Worm (Caenorhabditis elegans) whole organism, late embryonic: ENCODE data around the gene ins-22.
A peak's percentile ranks its signal among the peaks of the same experiment; 100 is the strongest.

ENCODE experiments used
- C08G9.2 ChIP-seq: sonication (generic microtip); optimal IDR thresholded peaks from 2 replicates; lab custom pipeline; 2016; ENCODE audit warnings: mild to moderate bottlenecking, missing genetic modification characterization, moderate library complexity, missing compliant biosample characterization
- C38D4.7 ChIP-seq: fragments of 200-800 bp; sonication (Bioruptor generic); optimal IDR thresholded peaks from 2 replicates; lab custom pipeline; 2018; ENCODE audit warnings: mild to moderate bottlenecking, missing genetic modification characterization, moderate library complexity, missing compliant biosample characterization
- F13H6.1 ChIP-seq: sonication (generic microtip); optimal IDR thresholded peaks from 2 replicates; lab custom pipeline; 2016; ENCODE audit warnings: missing genetic modification characterization, missing compliant biosample characterization
- K02D7.2 ChIP-seq: sonication (generic microtip); optimal IDR thresholded peaks from 2 replicates; lab custom pipeline; 2017; ENCODE audit warnings: mild to moderate bottlenecking, missing genetic modification characterization, missing compliant biosample characterization
- K09A11.1 ChIP-seq: sonication (generic microtip); optimal IDR thresholded peaks from 2 replicates; lab custom pipeline; 2017; ENCODE audit warnings: antibody characterized with exemption, mild to moderate bottlenecking, missing genetic modification characterization, missing compliant biosample characterization; ENCODE audit not compliant: insufficient read depth
- Y22D7AL.16 ChIP-seq: sonication (generic microtip); optimal IDR thresholded peaks from 2 replicates; lab custom pipeline; 2016; ENCODE audit warnings: missing genetic modification characterization, missing compliant biosample characterization
- ama-1 ChIP-seq: fragments of 150-350 bp; optimal IDR thresholded peaks from 2 replicates; lab custom pipeline; 2014
- ceh-14 ChIP-seq: sonication (generic microtip); optimal IDR thresholded peaks from 2 replicates; lab custom pipeline; 2016; ENCODE audit warnings: missing genotype, missing genetic modification characterization, missing compliant biosample characterization
- ceh-2 ChIP-seq: sonication (generic microtip); optimal IDR thresholded peaks from 2 replicates; lab custom pipeline; 2016; ENCODE audit warnings: missing genotype, missing genetic modification characterization, missing compliant biosample characterization
- ceh-22 ChIP-seq: sonication (generic microtip); optimal IDR thresholded peaks from 2 replicates; lab custom pipeline; 2017; ENCODE audit warnings: missing biosample characterization, missing genetic modification characterization
- ceh-31 ChIP-seq: sonication (generic microtip); optimal IDR thresholded peaks from 2 replicates; lab custom pipeline; 2016; ENCODE audit warnings: missing genetic modification characterization, missing compliant biosample characterization
- ceh-34 ChIP-seq: sonication (generic microtip); optimal IDR thresholded peaks from 2 replicates; lab custom pipeline; 2016; ENCODE audit warnings: mild to moderate bottlenecking, missing genetic modification characterization, missing compliant biosample characterization
- ceh-48 ChIP-seq: sonication (generic microtip); optimal IDR thresholded peaks from 2 replicates; lab custom pipeline; 2016; ENCODE audit warnings: missing genetic modification characterization, inconsistent platforms, missing compliant biosample characterization
- ceh-6 ChIP-seq: fragments of 200-800 bp; sonication (Bioruptor generic); optimal IDR thresholded peaks from 2 replicates; lab custom pipeline; 2018; ENCODE audit warnings: mild to moderate bottlenecking, missing genetic modification characterization, missing compliant biosample characterization
- che-1 ChIP-seq: sonication (generic microtip); optimal IDR thresholded peaks from 2 replicates; lab custom pipeline; 2016; ENCODE audit warnings: mild to moderate bottlenecking, missing genetic modification characterization, missing compliant biosample characterization
- dve-1 ChIP-seq: sonication (generic microtip); optimal IDR thresholded peaks from 2 replicates; lab custom pipeline; 2017; ENCODE audit warnings: antibody characterized with exemption, mild to moderate bottlenecking, missing genetic modification characterization, missing compliant biosample characterization
- elt-2 ChIP-seq: sonication (generic microtip); optimal IDR thresholded peaks from 2 replicates; lab custom pipeline; 2016; ENCODE audit warnings: missing genetic modification reagents, missing genetic modification characterization, missing compliant biosample characterization
- ets-4 ChIP-seq: sonication (generic microtip); optimal IDR thresholded peaks from 2 replicates; lab custom pipeline; 2016; ENCODE audit warnings: missing genetic modification characterization, missing compliant biosample characterization
- fax-1 ChIP-seq: sonication (generic microtip); optimal IDR thresholded peaks from 2 replicates; lab custom pipeline; 2016; ENCODE audit warnings: missing genotype, missing genetic modification characterization, missing compliant biosample characterization
- hlh-13 ChIP-seq: fragments of 200-800 bp; sonication (Bioruptor generic); optimal IDR thresholded peaks from 2 replicates; lab custom pipeline; 2018; ENCODE audit warnings: mild to moderate bottlenecking, missing genetic modification characterization, missing compliant biosample characterization
- hlh-30 ChIP-seq: sonication (generic microtip); optimal IDR thresholded peaks from 2 replicates; lab custom pipeline; 2017; ENCODE audit warnings: antibody characterized with exemption, missing genetic modification characterization, missing compliant biosample characterization; ENCODE audit not compliant: insufficient read depth
- hlh-6 ChIP-seq: sonication (generic microtip); optimal IDR thresholded peaks from 2 replicates; lab custom pipeline; 2016; ENCODE audit warnings: missing genotype, missing genetic modification characterization, missing compliant biosample characterization
- hlh-8 ChIP-seq: sonication (generic microtip); optimal IDR thresholded peaks from 2 replicates; lab custom pipeline; 2016; ENCODE audit warnings: missing genotype, missing genetic modification characterization, missing compliant biosample characterization
- lim-6 ChIP-seq: sonication (generic microtip); optimal IDR thresholded peaks from 2 replicates; lab custom pipeline; 2016; ENCODE audit warnings: missing genetic modification characterization, missing compliant biosample characterization
- lin-11 ChIP-seq: fragments of 200-800 bp; sonication (Bioruptor generic); optimal IDR thresholded peaks from 2 replicates; lab custom pipeline; 2018; ENCODE audit warnings: mild to moderate bottlenecking, missing genetic modification characterization, missing compliant biosample characterization
- madf-2 ChIP-seq: sonication (generic microtip); optimal IDR thresholded peaks from 2 replicates; lab custom pipeline; 2017; ENCODE audit warnings: missing genetic modification characterization, missing compliant biosample characterization
- mec-3 ChIP-seq: sonication (generic microtip); optimal IDR thresholded peaks from 2 replicates; lab custom pipeline; 2016; ENCODE audit warnings: borderline replicate concordance, missing genetic modification characterization, missing compliant biosample characterization
- nfya-1 ChIP-seq: sonication (generic microtip); optimal IDR thresholded peaks from 2 replicates; lab custom pipeline; 2017; ENCODE audit warnings: missing genetic modification characterization, mild to moderate bottlenecking, missing compliant biosample characterization, antibody characterized with exemption, moderate library complexity
- nhr-11 ChIP-seq: fragments of 150-350 bp; optimal IDR thresholded peaks from 2 replicates; lab custom pipeline; 2014; ENCODE audit warnings: missing biosample characterization, missing genetic modification characterization
- nhr-232 ChIP-seq: sonication (generic microtip); optimal IDR thresholded peaks from 2 replicates; lab custom pipeline; 2016; ENCODE audit warnings: missing genetic modification characterization, missing compliant biosample characterization
- npax-4 ChIP-seq: sonication (generic microtip); optimal IDR thresholded peaks from 2 replicates; lab custom pipeline; 2016; ENCODE audit warnings: missing genetic modification characterization, missing compliant biosample characterization
- odd-2 ChIP-seq: sonication (generic microtip); optimal IDR thresholded peaks from 2 replicates; lab custom pipeline; 2017; ENCODE audit warnings: antibody characterized with exemption, mild to moderate bottlenecking, missing genetic modification characterization, missing compliant biosample characterization
- pax-1 ChIP-seq: fragments of 150-350 bp; optimal IDR thresholded peaks from 2 replicates; lab custom pipeline; 2014; ENCODE audit warnings: missing biosample characterization, missing genetic modification characterization
- pros-1 ChIP-seq: fragments of 150-350 bp; optimal IDR thresholded peaks from 2 replicates; lab custom pipeline; 2014; ENCODE audit warnings: missing biosample characterization, missing genetic modification reagents, missing genetic modification characterization
- ref-2 ChIP-seq: sonication (generic microtip); optimal IDR thresholded peaks from 2 replicates; lab custom pipeline; 2016; ENCODE audit warnings: missing genetic modification characterization, missing compliant biosample characterization
- rnt-1 ChIP-seq: sonication (generic microtip); optimal IDR thresholded peaks from 2 replicates; lab custom pipeline; 2016; ENCODE audit warnings: missing genetic modification characterization, missing compliant biosample characterization
- sdc-2 ChIP-seq: sonication (generic microtip); optimal IDR thresholded peaks from 2 replicates; lab custom pipeline; 2016; ENCODE audit warnings: missing genotype, missing genetic modification characterization, missing compliant biosample characterization
- sox-2 ChIP-seq: fragments of 200-800 bp; sonication (Bioruptor generic); IDR thresholded peaks from 2 replicates; pipeline ENCODE4 v1.3.6; 2022; ENCODE audit warnings: missing genetic modification reagents, missing genetic modification characterization, missing compliant biosample characterization
- syd-9 ChIP-seq: sonication (generic microtip); optimal IDR thresholded peaks from 2 replicates; lab custom pipeline; 2016; ENCODE audit warnings: mild to moderate bottlenecking, missing genetic modification characterization, moderate library complexity, missing compliant biosample characterization
- tbx-2 ChIP-seq: sonication (generic microtip); optimal IDR thresholded peaks from 2 replicates; lab custom pipeline; 2016; ENCODE audit warnings: missing genetic modification characterization, missing compliant biosample characterization
- tbx-7 ChIP-seq: sonication (generic microtip); optimal IDR thresholded peaks from 2 replicates; lab custom pipeline; 2016; ENCODE audit warnings: missing genotype, missing genetic modification characterization, missing compliant biosample characterization
- ttx-3 ChIP-seq: sonication (generic microtip); optimal IDR thresholded peaks from 2 replicates; lab custom pipeline; 2016; ENCODE audit warnings: missing genetic modification reagents, missing genetic modification characterization, missing compliant biosample characterization
- unc-55 ChIP-seq: sonication (generic microtip); optimal IDR thresholded peaks from 2 replicates; lab custom pipeline; 2017; ENCODE audit warnings: missing biosample characterization, missing genetic modification reagents, missing genetic modification characterization
- unc-86 ChIP-seq: sonication (generic microtip); optimal IDR thresholded peaks from 2 replicates; lab custom pipeline; 2016; ENCODE audit warnings: missing genetic modification characterization, missing compliant biosample characterization
- zip-5 ChIP-seq: sonication (generic microtip); optimal IDR thresholded peaks from 2 replicates; lab custom pipeline; 2016; ENCODE audit warnings: missing genetic modification characterization, missing compliant biosample characterization

ins-22 gene

ce11 chrIII:10059002-10059401 lies 32.9 kb downstream of the ins-22 start, which contains the start of gene T16G12.8:
Gene T16G12.8, plus strand, starts transcription at chrIII:10059302.
- TF ChIP-seq hlh-8 (tag; lab: Kevin White, UChicago): no peak
- TF ChIP-seq madf-2: no peak
- no peak for TF ChIP-seq ceh-14 (tag; lab: Kevin White, UChicago)
- no peak for TF ChIP-seq K09A11.1 (tag; lab: Kevin White, UChicago)
- no peak for TF ChIP-seq K02D7.2 (tag; lab: Kevin White, UChicago)
- no peak for TF ChIP-seq ref-2 (tag; lab: Kevin White, UChicago)
- TF ChIP-seq elt-2 (tag; lab: Kevin White, UChicago): no peak
- no peak for TF ChIP-seq pax-1 (tag; lab: Kevin White, UChicago)
- no peak for TF ChIP-seq npax-4 (tag; lab: Kevin White, UChicago)
- no peak for TF ChIP-seq pros-1
- TF ChIP-seq nhr-11: no peak
- TF ChIP-seq sox-2 (GFP tag; lab: Robert Waterston, UW): no peak

ce11 chrIII:10060573-10060972 lies 34.5 kb downstream of the ins-22 start, which contains the start of gene T16G12.13:
Gene T16G12.13, plus strand, starts transcription at chrIII:10060865.
- TF ChIP-seq C38D4.7 (GFP tag; lab: Kevin White, UChicago) (no peak), Y22D7AL.16 (tag; lab: Kevin White, UChicago) (no peak), madf-2 (no peak), ceh-34 (tag; lab: Kevin White, UChicago) (no peak), rnt-1 (no peak), pax-1 (tag; lab: Kevin White, UChicago) (no peak), che-1 (tag; lab: Kevin White, UChicago) (no peak), syd-9 (tag; lab: Kevin White, UChicago) (no peak), nhr-232 (tag; lab: Kevin White, UChicago) (no peak), ref-2 (tag; lab: Kevin White, UChicago) (no peak), pros-1 (no peak), sdc-2 (no peak), ceh-2 (tag; lab: Kevin White, UChicago) (no peak), tbx-7 (tag; lab: Kevin White, UChicago) (no peak)
- TF ChIP-seq, all 69 proteins: peak for 0

- TF ChIP-seq ceh-6 (GFP tag; lab: Kevin White, UChicago): no peak
- TF ChIP-seq che-1 (tag; lab: Kevin White, UChicago): no peak
- no peak for TF ChIP-seq ceh-22 (tag; lab: Kevin White, UChicago)
- TF ChIP-seq hlh-13 (GFP tag; lab: Kevin White, UChicago): no peak
- TF ChIP-seq zip-5: peak; percentile 79
- TF ChIP-seq C08G9.2 (tag; lab: Kevin White, UChicago): peak; percentile 84
- no peak for TF ChIP-seq odd-2 (tag; lab: Kevin White, UChicago)
- TF ChIP-seq nfya-1: no peak
- TF ChIP-seq lin-11 (tag; lab: Kevin White, UChicago): no peak
- no peak for TF ChIP-seq sox-2 (GFP tag; lab: Robert Waterston, UW)
- TF ChIP-seq ceh-2 (tag; lab: Kevin White, UChicago): peak; percentile 90
- no peak for TF ChIP-seq hlh-6 (tag; lab: Kevin White, UChicago)
- peak; percentile 16 for TF ChIP-seq sdc-2
- TF ChIP-seq ceh-48: peak; percentile 42
- TF ChIP-seq syd-9 (tag; lab: Kevin White, UChicago): no peak
- TF ChIP-seq elt-2 (tag; lab: Kevin White, UChicago): peak; percentile 53
- TF ChIP-seq ref-2 (tag; lab: Kevin White, UChicago): peak; percentile 76
- no peak for TF ChIP-seq ama-1
- peak; percentile 61 for TF ChIP-seq hlh-8 (tag; lab: Kevin White, UChicago)
- TF ChIP-seq mec-3 (tag; lab: Kevin White, UChicago): peak; percentile 35
- TF ChIP-seq ceh-31 (tag; lab: Kevin White, UChicago): peak; percentile 85
- TF ChIP-seq pros-1: no peak
- TF ChIP-seq dve-1: no peak
- TF ChIP-seq rnt-1: peak; percentile 15
- peak; percentile 86 for TF ChIP-seq tbx-2
- TF ChIP-seq ets-4 (tag; lab: Kevin White, UChicago): peak; percentile 74
- TF ChIP-seq ttx-3 (tag; lab: Kevin White, UChicago): no peak
- TF ChIP-seq hlh-30 (tag; lab: Kevin White, UChicago): no peak
- TF ChIP-seq F13H6.1 (tag; lab: Kevin White, UChicago): peak; percentile 40
- TF ChIP-seq unc-86 (tag; lab: Kevin White, UChicago): peak; percentile 14
- no peak for TF ChIP-seq unc-55 (GFP tag; lab: Kevin White, UChicago)
- no peak for TF ChIP-seq lim-6 (tag; lab: Kevin White, UChicago)
- TF ChIP-seq ceh-14 (tag; lab: Kevin White, UChicago): peak; percentile 21
- peak; percentile 11 for TF ChIP-seq fax-1 (tag; lab: Kevin White, UChicago)
- no peak for TF ChIP-seq pax-1 (tag; lab: Kevin White, UChicago)
- peak; percentile 83 for TF ChIP-seq tbx-7 (tag; lab: Kevin White, UChicago)
- no peak for TF ChIP-seq K02D7.2 (tag; lab: Kevin White, UChicago)
Observed at ce11 chrIII:10064140-10064539, 38.1 kb downstream of the ins-22 start, which contains the start of gene ekl-6. Gene ekl-6, plus strand, starts transcription at chrIII:10064404.
